Fruit fly (Drosophila melanogaster) whole organism, embryonic: ENCODE measurements around the gene fred.

ENCODE experiments used
- Ada2b ChIP-seq: fragments of 200-800 bp; sonication (Bioruptor generic); IDR thresholded peaks from 2 replicates; pipeline ENCODE4 v1.3.6; 2022; ENCODE audit warnings: missing biosample characterization, missing genetic modification characterization
- Bgb ChIP-seq: fragments of 200-800 bp; sonication (Bioruptor generic); IDR thresholded peaks from 2 replicates; pipeline ENCODE4 v1.3.6; 2022; ENCODE audit warnings: missing biosample characterization, missing genetic modification characterization; ENCODE audit not compliant: partially characterized antibody
- CG10209 ChIP-seq: fragments of 200-800 bp; sonication (Bioruptor generic); optimal IDR thresholded peaks from 3 replicates; lab custom pipeline; 2017; ENCODE audit warnings: missing biosample characterization, mild to moderate bottlenecking, missing genetic modification characterization, missing genetic modification reagents
- CG10431 ChIP-seq: fragments of 200-800 bp; sonication (Bioruptor generic); optimal IDR thresholded peaks from 3 replicates; lab custom pipeline; 2018; ENCODE audit warnings: missing biosample characterization, mild to moderate bottlenecking, missing genetic modification characterization
- CG11723 ChIP-seq: fragments of 200-800 bp; sonication (Bioruptor generic); optimal IDR thresholded peaks from 2 replicates; lab custom pipeline; 2017; ENCODE audit warnings: missing biosample characterization, mild to moderate bottlenecking, missing genetic modification characterization
- CG12659 ChIP-seq: fragments of 200-800 bp; sonication (Bioruptor generic); optimal IDR thresholded peaks from 3 replicates; lab custom pipeline; 2017; ENCODE audit warnings: mild to moderate bottlenecking, missing biosample characterization, missing genetic modification reagents, missing genetic modification characterization
- CG1603 ChIP-seq: fragments of 200-800 bp; sonication (Bioruptor generic); optimal IDR thresholded peaks from 2 replicates; lab custom pipeline; 2019; ENCODE audit warnings: missing biosample characterization, mild to moderate bottlenecking, missing genetic modification characterization, moderate library complexity
- CG17912 ChIP-seq: fragments of 200-800 bp; sonication (Bioruptor generic); optimal IDR thresholded peaks from 2 replicates; lab custom pipeline; 2018; ENCODE audit warnings: missing biosample characterization, mild to moderate bottlenecking, missing genetic modification characterization
- CG2678 ChIP-seq: fragments of 200-800 bp; sonication (Bioruptor generic); optimal IDR thresholded peaks from 3 replicates; lab custom pipeline; 2019; ENCODE audit warnings: missing biosample characterization, mild to moderate bottlenecking, missing genetic modification characterization, moderate library complexity
- CG3163 ChIP-seq: fragments of 200-800 bp; sonication (Bioruptor generic); optimal IDR thresholded peaks from 3 replicates; lab custom pipeline; 2016; ENCODE audit warnings: missing biosample characterization, missing genetic modification characterization
- CG5180 ChIP-seq: fragments of 200-800 bp; sonication (Bioruptor generic); optimal IDR thresholded peaks from 3 replicates; lab custom pipeline; 2017; ENCODE audit warnings: missing biosample characterization, missing genetic modification characterization, mild to moderate bottlenecking, moderate library complexity, missing genetic modification reagents
- CG6791 ChIP-seq: fragments of 200-800 bp; sonication (Bioruptor generic); IDR thresholded peaks from 3 replicates; pipeline ENCODE4 v1.3.6; 2022; ENCODE audit warnings: missing biosample characterization, missing genetic modification characterization; ENCODE audit not compliant: partially characterized antibody
- CG7987 ChIP-seq: fragments of 200-800 bp; sonication (Bioruptor generic); optimal IDR thresholded peaks from 2 replicates; lab custom pipeline; 2018; ENCODE audit warnings: missing biosample characterization, mild to moderate bottlenecking, missing genetic modification characterization, moderate library complexity
- CG8924 ChIP-seq: fragments of 200-800 bp; optimal IDR thresholded peaks from 3 replicates; lab custom pipeline; 2019; ENCODE audit warnings: missing biosample characterization, mild to moderate bottlenecking, missing genetic modification characterization, moderate library complexity
- ERR ChIP-seq: fragments of 200-800 bp; sonication (Bioruptor generic); optimal IDR thresholded peaks from 2 replicates; lab custom pipeline; 2016; ENCODE audit warnings: missing biosample characterization, missing genetic modification characterization
- Ets65A ChIP-seq: fragments of 200-800 bp; sonication (Bioruptor generic); peaks from one replicate; lab custom pipeline; 2016; ENCODE audit warnings: missing biosample characterization, missing genetic modification characterization
- Hey ChIP-seq: fragments of 200-800 bp; sonication (Bioruptor generic); optimal IDR thresholded peaks from 3 replicates; lab custom pipeline; 2018; ENCODE audit warnings: missing biosample characterization, mild to moderate bottlenecking, missing genetic modification characterization
- Hsf ChIP-seq: fragments of 200-800 bp; sonication (Bioruptor generic); optimal IDR thresholded peaks from 3 replicates; lab custom pipeline; 2016; ENCODE audit warnings: missing biosample characterization, missing genetic modification characterization
- Jarid2 ChIP-seq: fragments of 200-800 bp; sonication (Bioruptor generic); optimal IDR thresholded peaks from 3 replicates; lab custom pipeline; 2017; ENCODE audit warnings: mild to moderate bottlenecking, missing biosample characterization, missing genetic modification reagents, missing genetic modification characterization
- Mrtf ChIP-seq: fragments of 200-800 bp; sonication (Bioruptor generic); IDR thresholded peaks from 3 replicates; pipeline ENCODE4 v1.3.6; 2022; ENCODE audit warnings: missing biosample characterization, missing genetic modification characterization
- Oli ChIP-seq: fragments of 200-800 bp; sonication (Bioruptor generic); optimal IDR thresholded peaks from 2 replicates; lab custom pipeline; 2018; ENCODE audit warnings: missing biosample characterization, mild to moderate bottlenecking, missing genetic modification characterization, moderate library complexity
- Ptx1 ChIP-seq: fragments of 200-800 bp; sonication (Bioruptor generic); IDR thresholded peaks from 2 replicates; pipeline ENCODE4 v1.3.6; 2022; ENCODE audit warnings: missing biosample characterization, missing genetic modification characterization
- Rx ChIP-seq: fragments of 200-800 bp; sonication (Bioruptor generic); IDR thresholded peaks from 2 replicates; pipeline ENCODE4 v1.3.6; 2022; ENCODE audit warnings: missing biosample characterization, missing genetic modification characterization
- Tbp ChIP-seq: fragments of >200 bp; optimal IDR thresholded peaks from 2 replicates; lab custom pipeline; 2018; ENCODE audit warnings: missing biosample characterization, missing genetic modification characterization
- ash1 ChIP-seq: fragments of 200-800 bp; sonication (Bioruptor generic); optimal IDR thresholded peaks from 2 replicates; lab custom pipeline; 2018; ENCODE audit warnings: missing biosample characterization, mild to moderate bottlenecking, missing genetic modification characterization
- bbx ChIP-seq: fragments of 200-800 bp; sonication (Bioruptor generic); IDR thresholded peaks from 2 replicates; pipeline ENCODE4 v1.3.6; 2022; ENCODE audit warnings: missing biosample characterization, missing genetic modification characterization; ENCODE audit not compliant: partially characterized antibody
- bigmax ChIP-seq: fragments of 200-800 bp; sonication (Bioruptor generic); optimal IDR thresholded peaks from 2 replicates; lab custom pipeline; 2018; ENCODE audit warnings: missing biosample characterization, mild to moderate bottlenecking, missing genetic modification characterization
- cg ChIP-seq: fragments of 200-800 bp; sonication (Bioruptor generic); optimal IDR thresholded peaks from 3 replicates; lab custom pipeline; 2019; ENCODE audit warnings: missing biosample characterization, mild to moderate bottlenecking, missing genetic modification characterization, moderate library complexity
- cwo ChIP-seq: fragments of 200-800 bp; sonication (Bioruptor generic); optimal IDR thresholded peaks from 3 replicates; lab custom pipeline; 2017; ENCODE audit warnings: missing biosample characterization, missing genetic modification characterization, mild to moderate bottlenecking, moderate library complexity, missing genetic modification reagents
- dysf ChIP-seq: fragments of 200-800 bp; sonication (Bioruptor generic); IDR thresholded peaks from 3 replicates; pipeline ENCODE4 v1.3.6; 2022; ENCODE audit warnings: missing biosample characterization, missing genetic modification characterization
- gfzf ChIP-seq: fragments of 200-800 bp; sonication (Bioruptor generic); optimal IDR thresholded peaks from 2 replicates; lab custom pipeline; 2016; ENCODE audit warnings: missing biosample characterization, mild to moderate bottlenecking, missing genetic modification characterization, moderate library complexity
- gsb ChIP-seq: fragments of 200-800 bp; sonication (Bioruptor generic); IDR thresholded peaks from 2 replicates; pipeline ENCODE4 v1.3.6; 2022; ENCODE audit warnings: missing biosample characterization, missing genetic modification characterization
- gsb-n ChIP-seq: fragments of 200-800 bp; sonication (Bioruptor generic); optimal IDR thresholded peaks from 3 replicates; lab custom pipeline; 2018; ENCODE audit warnings: missing biosample characterization, mild to moderate bottlenecking, missing genetic modification characterization
- hb ChIP-seq: fragments of 200-800 bp; sonication (Bioruptor generic); IDR thresholded peaks from 3 replicates; pipeline ENCODE4 v1.3.6; 2022; ENCODE audit warnings: missing biosample characterization, missing genetic modification characterization; ENCODE audit not compliant: partially characterized antibody
- insv ChIP-seq, 2 experiments: fragments of 200-800 bp; sonication (Bioruptor generic); optimal IDR thresholded peaks; 3 replicates each; lab custom pipeline; 2016 to 2018; ENCODE audit warnings: missing biosample characterization in 2 of 2, missing genetic modification characterization in 2 of 2
- kay ChIP-seq: fragments of 200-800 bp; sonication (Bioruptor generic); optimal IDR thresholded peaks from 2 replicates; lab custom pipeline; 2016; ENCODE audit warnings: missing biosample characterization, missing genetic modification characterization
- kni ChIP-seq: fragments of 200-800 bp; sonication (Bioruptor generic); optimal IDR thresholded peaks from 3 replicates; lab custom pipeline; 2017; ENCODE audit warnings: mild to moderate bottlenecking, missing biosample characterization, missing genetic modification reagents, missing genetic modification characterization
- lilli ChIP-seq: fragments of 200-800 bp; sonication (Bioruptor generic); optimal IDR thresholded peaks from 3 replicates; lab custom pipeline; 2016; ENCODE audit warnings: missing biosample characterization, missing genetic modification characterization
- luna ChIP-seq: fragments of 200-800 bp; sonication (Bioruptor generic); optimal IDR thresholded peaks from 2 replicates; lab custom pipeline; 2016; ENCODE audit warnings: missing biosample characterization, missing genetic modification characterization
- nmo ChIP-seq: fragments of 200-800 bp; sonication (Bioruptor generic); optimal IDR thresholded peaks from 2 replicates; lab custom pipeline; 2018; ENCODE audit warnings: missing biosample characterization, mild to moderate bottlenecking, missing genetic modification characterization, moderate library complexity
- oc ChIP-seq: fragments of 200-800 bp; sonication (Bioruptor generic); optimal IDR thresholded peaks from 2 replicates; lab custom pipeline; 2018; ENCODE audit warnings: missing biosample characterization, mild to moderate bottlenecking, missing genetic modification characterization, moderate library complexity
- pum ChIP-seq: fragments of 200-800 bp; sonication (Bioruptor generic); optimal IDR thresholded peaks from 2 replicates; lab custom pipeline; 2016; ENCODE audit warnings: missing biosample characterization, missing genetic modification characterization
- run ChIP-seq: fragments of 200-800 bp; sonication (Bioruptor generic); optimal IDR thresholded peaks from 3 replicates; lab custom pipeline; 2018; ENCODE audit warnings: missing biosample characterization, mild to moderate bottlenecking, missing genetic modification characterization
- scrt ChIP-seq: fragments of 200-800 bp; sonication (Bioruptor generic); optimal IDR thresholded peaks from 2 replicates; lab custom pipeline; 2018; ENCODE audit warnings: missing biosample characterization, mild to moderate bottlenecking, missing genetic modification characterization, moderate library complexity
- ssp ChIP-seq: fragments of 200-800 bp; sonication (Bioruptor generic); IDR thresholded peaks from 2 replicates; pipeline ENCODE4 v1.3.6; 2022; ENCODE audit warnings: missing biosample characterization, missing genetic modification characterization
- tup ChIP-seq: fragments of 200-800 bp; sonication (Bioruptor generic); optimal IDR thresholded peaks from 2 replicates; lab custom pipeline; 2016; ENCODE audit warnings: missing biosample characterization, mild to moderate bottlenecking, missing genetic modification characterization, moderate library complexity
- z ChIP-seq: fragments of 200-800 bp; sonication (Bioruptor generic); IDR thresholded peaks from 3 replicates; pipeline ENCODE4 v1.3.6; 2022; ENCODE audit warnings: missing biosample characterization, missing genetic modification characterization

The fred gene

DNA sequence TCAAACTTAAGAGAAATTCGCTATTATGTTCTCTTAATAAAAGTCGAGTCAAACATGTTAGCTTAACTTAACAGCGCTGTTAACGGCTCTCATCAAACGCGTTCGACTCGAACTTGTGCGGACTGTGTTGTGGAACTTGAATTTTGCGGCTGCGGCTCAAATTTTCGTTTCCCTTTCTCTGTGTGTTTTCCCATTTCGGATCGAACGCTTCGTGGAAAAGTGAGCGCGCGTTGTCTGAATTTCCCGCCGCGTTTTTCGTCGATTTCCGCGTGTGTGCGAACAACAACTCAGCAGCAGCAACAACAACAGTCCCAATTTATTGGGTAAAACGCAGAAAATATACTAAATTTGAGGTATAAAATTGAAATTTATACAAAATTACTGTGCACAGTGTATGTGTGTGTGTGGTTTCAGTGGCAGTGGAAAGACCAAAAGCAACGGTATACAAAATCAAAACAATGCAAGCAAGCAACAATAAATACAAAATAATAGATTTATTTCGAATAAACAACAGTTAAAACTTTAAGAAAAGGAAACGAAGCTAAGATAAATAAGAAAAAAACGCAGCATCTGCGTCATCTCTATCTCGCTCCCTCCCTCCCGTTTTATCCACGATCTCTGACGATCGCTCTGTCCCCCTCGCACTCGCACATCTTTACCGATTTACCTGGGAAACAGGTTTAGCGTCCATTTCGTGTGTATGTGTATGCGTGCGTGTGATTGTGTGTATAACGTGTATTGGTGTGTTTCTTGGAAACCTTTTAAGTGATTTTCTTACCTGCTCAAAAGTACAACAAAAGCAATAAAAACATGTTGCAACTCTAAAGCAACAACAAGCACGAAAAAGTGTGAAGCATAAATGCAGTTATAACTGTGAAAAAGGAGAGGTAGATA lies 39.9 kb upstream of the fred start, which contains the start of gene ed (continued):
- TF ChIP-seq CG5180 (GFP tag; lab: Kevin White, UChicago), result peak; percentile 98
- peak; percentile 18 for TF ChIP-seq CG7987
- peak; percentile 0 for TF ChIP-seq nmo
- TF ChIP-seq scrt (GFP tag; lab: Kevin White, UChicago), result peak; percentile 7
- TF ChIP-seq CG8924 (tag; lab: Kevin White, UChicago), result peak; percentile 49
- TF ChIP-seq cwo (GFP tag; lab: Kevin White, UChicago), result no peak
- no peak for TF ChIP-seq CG17912
- TF ChIP-seq insv (GFP tag; optimal IDR thresholded peaks at IDR 0.05; lab: Kevin White, UChicago), result peak in 1 of 2 experiments; percentile 6
- no peak for TF ChIP-seq Hsf
- peak; percentile 90 for TF ChIP-seq Jarid2 (GFP tag; lab: Kevin White, UChicago)
- TF ChIP-seq CG1603 (tag; lab: Kevin White, UChicago), result peak; percentile 9
- TF ChIP-seq Ptx1 (GFP tag; lab: Robert Waterston, UW), result no peak
- no peak for TF ChIP-seq pum (GFP tag; lab: Kevin White, UChicago)
- TF ChIP-seq Tbp (GFP tag; lab: Kevin White, UChicago), result no peak
- no peak for TF ChIP-seq tup
- no peak for TF ChIP-seq ssp (GFP tag; lab: Robert Waterston, UW)
- no peak for TF ChIP-seq dysf (GFP tag; lab: Robert Waterston, UW)
- no peak for TF ChIP-seq run (tag; lab: Kevin White, UChicago)
- peak; percentile 12; the same call in 1 of the 2 replicates for TF ChIP-seq bbx (GFP tag; lab: Robert Waterston, UW)
- TF ChIP-seq Hey, result no peak
- TF ChIP-seq Bgb (GFP tag; lab: Robert Waterston, UW), result peak; percentile 44; the same call in 1 of the 2 replicates
- TF ChIP-seq gsb (GFP tag; lab: Robert Waterston, UW), result no peak
- no peak for TF ChIP-seq Oli (tag; lab: Kevin White, UChicago)
- TF ChIP-seq ERR (GFP tag; lab: Kevin White, UChicago), result no peak
- TF ChIP-seq lilli (GFP tag; lab: Kevin White, UChicago), result no peak
- TF ChIP-seq kni (GFP tag; lab: Kevin White, UChicago), result peak; percentile 69
- TF ChIP-seq ash1 (GFP tag; lab: Kevin White, UChicago), result peak; percentile 41
- peak; percentile 24 for TF ChIP-seq CG11723
- TF ChIP-seq z, result no peak
- no peak for TF ChIP-seq gfzf (GFP tag; lab: Kevin White, UChicago)
- no peak for TF ChIP-seq CG10209 (GFP tag; lab: Kevin White, UChicago)
- TF ChIP-seq CG2678 (tag; lab: Kevin White, UChicago), result peak; percentile 8
- no peak for TF ChIP-seq Rx (GFP tag; lab: Robert Waterston, UW)
- peak; percentile 83 for TF ChIP-seq cg (GFP tag; lab: Kevin White, UChicago)
- TF ChIP-seq kay (GFP tag; lab: Kevin White, UChicago), result peak; percentile 24
- TF ChIP-seq Ada2b, result no peak
- TF ChIP-seq, all 482 proteins: peak for 80

DNA sequence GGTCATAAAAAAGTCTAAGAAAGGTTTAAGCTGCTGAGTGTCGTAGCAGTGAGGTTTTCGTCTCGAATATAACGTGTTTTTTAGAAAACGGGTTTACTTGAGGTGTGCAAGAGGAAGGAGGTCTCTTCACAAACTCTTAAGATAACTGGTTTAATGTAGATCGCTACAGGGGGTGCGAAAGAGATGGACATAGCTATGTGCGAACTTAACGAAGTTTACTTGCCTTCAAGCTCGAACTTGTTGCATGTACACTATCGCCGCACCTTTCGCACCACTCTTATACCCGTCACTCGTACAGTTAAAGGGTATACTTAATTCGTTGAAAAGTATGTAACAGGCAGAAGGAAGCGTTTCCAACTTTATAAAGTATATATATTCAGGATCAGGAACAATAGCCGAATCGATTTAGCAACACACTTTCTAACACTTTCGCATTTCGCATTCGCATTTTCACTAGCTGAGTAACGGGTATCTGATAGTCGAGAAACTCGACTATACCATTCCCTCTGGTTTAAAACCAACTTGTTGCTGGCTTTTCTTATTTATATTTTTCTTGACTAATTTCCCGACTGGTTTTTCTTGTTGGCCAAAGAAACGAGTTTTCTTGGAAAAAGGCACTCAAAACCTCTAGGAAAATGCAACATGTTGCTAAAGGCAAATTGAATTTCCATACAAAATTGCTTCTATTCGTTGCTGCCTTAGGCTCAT lies 38.9 kb upstream of the fred start:
- peak; percentile 93 for TF ChIP-seq hb (GFP tag; lab: Robert Waterston, UW)
- TF ChIP-seq CG7987, result peak; percentile 37
- TF ChIP-seq bigmax (GFP tag; lab: Kevin White, UChicago), result no peak
- TF ChIP-seq luna (GFP tag; lab: Kevin White, UChicago), result no peak
- peak; percentile 83 for TF ChIP-seq CG3163 (GFP tag; lab: Kevin White, UChicago)
- peak; percentile 92 for TF ChIP-seq CG6791 (GFP tag; lab: Robert Waterston, UW)
- TF ChIP-seq tup, result peak; percentile 69
- TF ChIP-seq oc (tag; lab: Kevin White, UChicago), result peak; percentile 80
- TF ChIP-seq CG12659 (GFP tag; lab: Kevin White, UChicago), result peak; percentile 76
- peak; percentile 81 for TF ChIP-seq gsb-n (tag; lab: Kevin White, UChicago)
- peak; percentile 66 for TF ChIP-seq CG10431 (GFP tag; lab: Kevin White, UChicago)
- TF ChIP-seq Mrtf (GFP tag; lab: Robert Waterston, UW), result peak; percentile 90
- peak; percentile 96 for TF ChIP-seq Ets65A (GFP tag; lab: Kevin White, UChicago)
